Worm (Caenorhabditis elegans): ENCODE results near the gene flp-5.
A peak's percentile ranks its signal among the peaks of the same experiment; 100 is the strongest.

flp-5 gene

DNA sequence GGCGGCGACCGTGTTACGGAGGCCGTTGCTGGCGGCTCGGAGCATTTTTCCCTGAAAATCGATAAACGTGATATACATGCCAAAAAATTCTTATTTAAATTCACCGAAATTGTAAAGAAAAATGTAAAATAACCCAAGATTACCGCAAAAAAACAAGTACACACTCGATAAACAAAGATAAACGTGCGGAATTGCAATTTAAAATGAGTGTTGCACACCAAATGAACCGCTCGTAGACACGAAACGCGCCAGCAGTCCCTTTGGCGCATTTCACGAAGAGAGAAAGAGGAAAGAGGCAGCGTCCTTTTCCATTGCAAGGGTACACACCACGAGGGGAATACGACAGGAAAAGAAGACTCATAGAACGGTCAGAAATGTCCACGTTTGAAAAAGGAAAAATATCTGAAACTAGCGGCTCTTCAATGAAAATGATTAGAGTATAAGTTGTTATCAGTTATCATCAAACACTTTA, 18.0 kb downstream of the flp-5 start, which contains the start of gene sdha-1 (continued):
- TF ChIP-seq ztf-4 (tag; optimal IDR thresholded peaks at IDR 0.05) (peak; percentile 67), nhr-77 (tag; optimal IDR thresholded peaks at IDR 0.05) (no peak), nhr-129 (tag; optimal IDR thresholded peaks at IDR 0.05) (peak; percentile 98), gmeb-1 (tag; optimal IDR thresholded peaks at IDR 0.05) (peak; percentile 82), aly-2 (tag; optimal IDR thresholded peaks at IDR 0.05) (no peak), nhr-23 (tag; optimal IDR thresholded peaks at IDR 0.05) (no peak), dmd-4 (tag; optimal IDR thresholded peaks at IDR 0.05) (no peak), nhr-25 (tag; optimal IDR thresholded peaks at IDR 0.05) (peak; percentile 84), F13H6.1 (tag; optimal IDR thresholded peaks at IDR 0.05) (peak; percentile 91), lin-11 (tag; optimal IDR thresholded peaks at IDR 0.05) (peak; percentile 62), Y55F3AM.14 (GFP tag; optimal IDR thresholded peaks at IDR 0.05) (peak; percentile 12), ztf-1 (GFP tag; conservative IDR thresholded peaks at IDR 0.05) (no peak), mbf-1 (tag; optimal IDR thresholded peaks at IDR 0.05) (no peak), lin-39 (tag; optimal IDR thresholded peaks at IDR 0.05) (no peak), ceh-16 (tag; optimal IDR thresholded peaks at IDR 0.05) (peak; percentile 66), ZK546.5 (tag; optimal IDR thresholded peaks at IDR 0.05) (no peak), sma-3 (GFP tag; optimal IDR thresholded peaks at IDR 0.05) (peak; percentile 88), ama-1 (optimal IDR thresholded peaks at IDR 0.05) (no peak), mab-5 (tag; optimal IDR thresholded peaks at IDR 0.05) (peak; percentile 37)

DNA sequence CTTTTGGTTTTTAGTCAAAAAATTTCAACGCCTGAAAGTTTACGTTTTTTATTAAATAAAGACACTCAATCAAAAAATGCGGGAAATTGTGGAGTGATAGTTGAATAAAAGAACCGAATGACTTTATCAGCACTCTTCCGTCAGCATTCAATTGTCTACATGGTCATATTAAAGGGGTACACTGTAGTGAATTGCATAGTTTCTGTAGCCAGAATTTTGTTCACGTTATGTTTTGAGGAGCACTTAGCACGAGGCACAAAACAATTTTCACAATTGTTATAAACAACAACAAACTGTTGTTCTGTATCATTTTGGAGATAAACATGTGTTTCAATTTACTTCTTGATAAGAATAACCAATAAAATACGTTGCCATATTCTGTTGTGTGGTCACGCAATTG, 21.0 kb downstream of the flp-5 start, which contains the start of gene D2021.4:
TSS of gene D2021.4 (minus strand) at position 48 of the 400 bp plus-strand sequence.
- no peak for TF ChIP-seq aly-2 (tag; optimal IDR thresholded peaks at IDR 0.05)
- TF ChIP-seq ztf-4 (tag; optimal IDR thresholded peaks at IDR 0.05), result no peak
- TF ChIP-seq crh-2 (tag; optimal IDR thresholded peaks at IDR 0.05), result peak; percentile 52
- TF ChIP-seq unc-39 (tag; optimal IDR thresholded peaks at IDR 0.05), result no peak
- no peak for TF ChIP-seq nhr-77 (tag; optimal IDR thresholded peaks at IDR 0.05)
- TF ChIP-seq sma-9 (GFP tag; optimal IDR thresholded peaks at IDR 0.05), result peak; percentile 24
- TF ChIP-seq sma-9 (tag; optimal IDR thresholded peaks at IDR 0.05), result no peak
- peak; percentile 34 for TF ChIP-seq fos-1 (tag; optimal IDR thresholded peaks at IDR 0.05)
- TF ChIP-seq nhr-6 (tag; optimal IDR thresholded peaks at IDR 0.05), result no peak
- no peak for TF ChIP-seq mbf-1 (tag; optimal IDR thresholded peaks at IDR 0.05)
- TF ChIP-seq nhr-10 (tag; optimal IDR thresholded peaks at IDR 0.05), result no peak
- TF ChIP-seq F13H6.1 (tag; optimal IDR thresholded peaks at IDR 0.05), result peak; percentile 46

ce11 chrX:8550099-8550498, 22.0 kb downstream of the flp-5 start:
- TF ChIP-seq unc-39 (tag; optimal IDR thresholded peaks at IDR 0.05) (no peak), nhr-6 (tag; optimal IDR thresholded peaks at IDR 0.05) (peak; percentile 73), nhr-21 (tag; optimal IDR thresholded peaks at IDR 0.05) (peak; percentile 66), alr-1 (tag; optimal IDR thresholded peaks at IDR 0.05) (no peak), ceh-16 (tag; optimal IDR thresholded peaks at IDR 0.05) (peak; percentile 77), nhr-129 (tag; optimal IDR thresholded peaks at IDR 0.05) (peak; percentile 72), sma-9 (GFP tag; optimal IDR thresholded peaks at IDR 0.05) (peak; percentile 82), sma-9 (tag; optimal IDR thresholded peaks at IDR 0.05) (no peak), nhr-25 (tag; optimal IDR thresholded peaks at IDR 0.05) (peak; percentile 95), sma-3 (GFP tag; optimal IDR thresholded peaks at IDR 0.05) (peak; percentile 70), lin-13 (GFP tag; optimal IDR thresholded peaks at IDR 0.05) (peak; percentile 41), gmeb-1 (tag; optimal IDR thresholded peaks at IDR 0.05) (peak; percentile 47), ZK546.5 (tag; optimal IDR thresholded peaks at IDR 0.05) (no peak), sem-4 (tag; optimal IDR thresholded peaks at IDR 0.05) (peak; percentile 41), lsy-2 (tag; optimal IDR thresholded peaks at IDR 0.05) (peak in 1 of 2 experiments; percentile 40), mdl-1 (tag; optimal IDR thresholded peaks at IDR 0.05) (peak; percentile 49 to 88), blmp-1 (tag; optimal IDR thresholded peaks at IDR 0.05; ENCODE audit: insufficient read depth) (peak; percentile 94), snpc-4 (tag; optimal IDR thresholded peaks at IDR 0.05) (no peak), F13H6.1 (tag; optimal IDR thresholded peaks at IDR 0.05) (peak; percentile 64), fos-1 (tag; optimal IDR thresholded peaks at IDR 0.05) (peak; percentile 66), mbf-1 (tag; optimal IDR thresholded peaks at IDR 0.05) (no peak), crh-2 (tag; optimal IDR thresholded peaks at IDR 0.05) (peak; percentile 80), C34F6.9 (tag; optimal IDR thresholded peaks at IDR 0.05) (peak; percentile 68), egl-27 (tag; optimal IDR thresholded peaks at IDR 0.05) (peak; percentile 40), ceh-82 (tag; optimal IDR thresholded peaks at IDR 0.05) (no peak), elt-1 (tag; optimal IDR thresholded peaks at IDR 0.05) (no peak)

All from whole organism, L2 larva.